In the genomic region with DNA sequence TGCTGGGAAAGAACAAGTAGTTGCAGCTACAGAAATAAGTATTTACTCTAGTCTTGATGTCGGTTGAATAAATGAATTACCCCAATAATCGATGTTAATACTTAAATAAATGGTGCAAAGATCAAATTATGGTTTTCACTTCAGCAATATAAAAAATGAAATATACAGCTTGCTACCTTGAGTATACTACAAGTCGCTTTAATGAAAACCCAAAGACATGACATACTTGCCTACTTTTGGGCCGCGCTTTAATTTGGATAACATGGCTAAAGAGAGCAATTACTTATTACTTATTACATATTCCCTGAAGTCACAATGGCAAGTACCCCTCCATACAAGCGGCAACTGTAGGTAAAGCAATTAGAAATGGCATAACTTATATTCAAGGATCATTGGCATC, we compare ENCODE assay signal across 4 fruit fly cellular contexts.
TF ChIP-seq lines count a peak whose summit lies in the region.

No protein-coding gene starts in this region.

- TF ChIP-seq CTCF in whole organism, embryonic (GFP tag; optimal IDR thresholded peaks at IDR 0.05; lab: Kevin White, UChicago) = no peak

TF ChIP-seq in whole organism, adult, 20 proteins besides CTCF, POLR2A, EP300 and RAD21:
- no peak for TF ChIP-seq CG12768 (GFP tag; optimal IDR thresholded peaks at IDR 0.05; lab: Kevin White, UChicago)
- TF ChIP-seq CG7101 (tag; optimal IDR thresholded peaks at IDR 0.05; lab: Kevin White, UChicago) = no peak
- peak; percentile 75 for TF ChIP-seq pad (GFP tag; optimal IDR thresholded peaks at IDR 0.05; lab: Kevin White, UChicago)

TF ChIP-seq in whole organism, embryonic, 481 proteins besides CTCF, POLR2A, EP300 and RAD21:
- peak; percentile 33 for TF ChIP-seq CG2712 (tag; optimal IDR thresholded peaks at IDR 0.05; lab: Kevin White, UChicago)
- no peak for TF ChIP-seq CG15073 (GFP tag; optimal IDR thresholded peaks at IDR 0.05; lab: Kevin White, UChicago)
- no peak for TF ChIP-seq CG4820 (GFP tag; optimal IDR thresholded peaks at IDR 0.05; lab: Kevin White, UChicago)
- no peak for TF ChIP-seq tll (GFP tag; optimal IDR thresholded peaks at IDR 0.05; lab: Kevin White, UChicago)
- TF ChIP-seq Dll (GFP tag; IDR thresholded peaks at IDR 0.05; lab: Robert Waterston, UW; ENCODE audit: partially characterized antibody) = no peak
- TF ChIP-seq Gsc (GFP tag; IDR thresholded peaks at IDR 0.05; lab: Robert Waterston, UW) = no peak
TF ChIP-seq in whole organism, embryonic: peak in this region for 1.

TF ChIP-seq in whole organism, prepupa, 60 proteins besides CTCF, POLR2A, EP300 and RAD21:
- TF ChIP-seq svp (GFP tag; lab: Kevin White, UChicago) = peak; percentile 66
- TF ChIP-seq pdm3 (GFP tag; optimal IDR thresholded peaks at IDR 0.05; lab: Kevin White, UChicago) = no peak

TF ChIP-seq in whole organism, wandering third instar larva, 38 proteins besides CTCF, POLR2A, EP300 and RAD21:
- TF ChIP-seq br (GFP tag; optimal IDR thresholded peaks at IDR 0.05; lab: Kevin White, UChicago) = no peak
- no peak for TF ChIP-seq dl (GFP tag; optimal IDR thresholded peaks at IDR 0.05; lab: Kevin White, UChicago; ENCODE audit: insufficient read depth in 1 of 2, partially characterized antibody in 2 of 2)
- no peak for TF ChIP-seq rgr (GFP tag; optimal IDR thresholded peaks at IDR 0.05; lab: Kevin White, UChicago)
- peak; percentile 42 for TF ChIP-seq Myc (optimal IDR thresholded peaks at IDR 0.05; lab: Kevin White, UChicago)
- peak; percentile 59 for TF ChIP-seq N (GFP tag; optimal IDR thresholded peaks at IDR 0.05; lab: Kevin White, UChicago)
- TF ChIP-seq fru (GFP tag; optimal IDR thresholded peaks at IDR 0.05; lab: Kevin White, UChicago) = peak; percentile 49
- no peak for TF ChIP-seq pan (optimal IDR thresholded peaks at IDR 0.05; lab: Kevin White, UChicago)
